Worm (Caenorhabditis elegans) whole organism, young adult: Measurements from ENCODE around the gene col-170.

Experiments
- B0035.1 ChIP-seq: sonication (generic microtip); optimal IDR thresholded peaks from 2 replicates; lab custom pipeline; 2016; ENCODE audit warnings: missing genetic modification characterization, mild to moderate bottlenecking, missing compliant biosample characterization, missing genotype, missing genetic modification reagents
- Y53G8AR.9 ChIP-seq: fragments of 200-800 bp; sonication (Bioruptor generic); conservative IDR thresholded peaks from 2 replicates; pipeline ENCODE4 v1.3.6; 2022; ENCODE audit warnings: missing genetic modification reagents, missing genetic modification characterization, missing compliant biosample characterization
- ccch-3 ChIP-seq: fragments of 200-800 bp; sonication (Bioruptor generic); optimal IDR thresholded peaks from 2 replicates; lab custom pipeline; 2018; ENCODE audit warnings: mild to moderate bottlenecking, missing genetic modification characterization, missing compliant biosample characterization
- ceh-27 ChIP-seq: fragments of 200-800 bp; sonication (Bioruptor generic); optimal IDR thresholded peaks from 2 replicates; lab custom pipeline; 2018; ENCODE audit warnings: mild to moderate bottlenecking, missing genetic modification characterization, moderate library complexity, missing compliant biosample characterization
- chd-7 ChIP-seq: sonication (generic microtip); optimal IDR thresholded peaks from 2 replicates; lab custom pipeline; 2016; ENCODE audit warnings: mild to moderate bottlenecking, missing genetic modification characterization, moderate library complexity, missing compliant biosample characterization
- ets-4 ChIP-seq: fragments of 200-800 bp; sonication (Bioruptor generic); optimal IDR thresholded peaks from 2 replicates; lab custom pipeline; 2018; ENCODE audit warnings: mild to moderate bottlenecking, missing genetic modification characterization, missing compliant biosample characterization
- hlh-12 ChIP-seq: sonication (generic microtip); optimal IDR thresholded peaks from 2 replicates; lab custom pipeline; 2016; ENCODE audit warnings: missing genetic modification characterization, missing compliant biosample characterization
- hsf-1 ChIP-seq: fragments of 200-800 bp; sonication (Bioruptor generic); IDR thresholded peaks from 2 replicates; pipeline ENCODE4 v1.3.6; 2022; ENCODE audit warnings: missing genetic modification reagents, missing genetic modification characterization, missing compliant biosample characterization
- lag-1 ChIP-seq: fragments of 200-800 bp; sonication (Bioruptor generic); IDR thresholded peaks from 2 replicates; pipeline ENCODE4 v1.3.6; 2022; ENCODE audit warnings: missing genetic modification reagents, missing genetic modification characterization, missing compliant biosample characterization
- let-607 ChIP-seq, 2 experiments: fragments of 200-800 bp in 1 of 2; sonication (Bioruptor generic) in 1 of 2; sonication (generic microtip) in 1 of 2; optimal IDR thresholded peaks; 2 replicates each; lab custom pipeline; 2016 to 2018; ENCODE audit warnings: mild to moderate bottlenecking in 2 of 2, missing compliant biosample characterization in 2 of 2, missing genetic modification characterization in 2 of 2, moderate library complexity in 2 of 2, missing genotype in 1 of 2
- madf-8 ChIP-seq: fragments of 200-800 bp; sonication (Bioruptor generic); conservative IDR thresholded peaks from 2 replicates; pipeline ENCODE4 v1.3.6; 2022; ENCODE audit warnings: missing genetic modification reagents, missing genetic modification characterization, missing compliant biosample characterization
- nfya-2 ChIP-seq: fragments of 200-800 bp; sonication (Bioruptor generic); IDR thresholded peaks from 2 replicates; pipeline ENCODE4 v1.3.6; 2022; ENCODE audit warnings: missing genetic modification reagents, missing genetic modification characterization, missing compliant biosample characterization
- repo-1 ChIP-seq: sonication (generic microtip); optimal IDR thresholded peaks from 2 replicates; lab custom pipeline; 2017; ENCODE audit warnings: mild to moderate bottlenecking, missing genetic modification characterization, missing compliant biosample characterization
- ztf-3 ChIP-seq: fragments of 200-800 bp; sonication (Bioruptor generic); optimal IDR thresholded peaks from 2 replicates; lab custom pipeline; 2018; ENCODE audit warnings: mild to moderate bottlenecking, missing genetic modification characterization, missing compliant biosample characterization

- no peak for TF ChIP-seq ccch-3
- TF ChIP-seq madf-8 (GFP tag; lab: Robert Waterston, UW) = no peak
- TF ChIP-seq B0035.1 (tag; lab: Kevin White, UChicago) = no peak
- no peak for TF ChIP-seq hlh-12 (tag; lab: Kevin White, UChicago)
- no peak for TF ChIP-seq lag-1
- no peak for TF ChIP-seq repo-1 (tag; lab: Kevin White, UChicago)
- TF ChIP-seq chd-7 (tag; lab: Kevin White, UChicago) = no peak
- TF ChIP-seq let-607 (tag; optimal IDR thresholded peaks at IDR 0.05; lab: Kevin White, UChicago) = no peak
- no peak for TF ChIP-seq Y53G8AR.9
- no peak for TF ChIP-seq ztf-3
- TF ChIP-seq ets-4 (GFP tag; lab: Kevin White, UChicago) = no peak
- no peak for TF ChIP-seq ceh-27 (GFP tag; lab: Kevin White, UChicago)
- no peak for TF ChIP-seq hsf-1 (GFP tag; lab: Robert Waterston, UW)
- TF ChIP-seq nfya-2 (GFP tag; lab: Robert Waterston, UW) = no peak
Observed at ce11 chrX:6331409-6331808, at the start of gene col-170.
